Worm (Caenorhabditis elegans) whole organism, mixed stage, embryonic: ENCODE measurements around the gene bkip-1.

Source experiments
- ceh-43 ChIP-seq: fragments of 200-800 bp; sonication (Bioruptor generic); optimal IDR thresholded peaks from 2 replicates; lab custom pipeline; 2018; ENCODE audit warnings: mild to moderate bottlenecking, missing genetic modification characterization, moderate library complexity, missing compliant biosample characterization
- ceh-83 ChIP-seq: fragments of 200-800 bp; sonication (Bioruptor generic); optimal IDR thresholded peaks from 2 replicates; lab custom pipeline; 2018; ENCODE audit warnings: mild to moderate bottlenecking, missing genetic modification characterization, missing compliant biosample characterization
- hlh-1 ChIP-seq: fragments of 150-350 bp; optimal IDR thresholded peaks from 2 replicates; lab custom pipeline; 2014; ENCODE audit warnings: missing biosample characterization, missing genetic modification reagents, missing genetic modification characterization
- snpc-4 ChIP-seq: fragments of 150-350 bp; optimal IDR thresholded peaks from 2 replicates; lab custom pipeline; 2014; ENCODE audit warnings: missing biosample characterization, missing genetic modification characterization
- unc-39 ChIP-seq: fragments of 150-350 bp; optimal IDR thresholded peaks from 2 replicates; lab custom pipeline; 2014; ENCODE audit warnings: missing biosample characterization, missing genetic modification characterization

DNA sequence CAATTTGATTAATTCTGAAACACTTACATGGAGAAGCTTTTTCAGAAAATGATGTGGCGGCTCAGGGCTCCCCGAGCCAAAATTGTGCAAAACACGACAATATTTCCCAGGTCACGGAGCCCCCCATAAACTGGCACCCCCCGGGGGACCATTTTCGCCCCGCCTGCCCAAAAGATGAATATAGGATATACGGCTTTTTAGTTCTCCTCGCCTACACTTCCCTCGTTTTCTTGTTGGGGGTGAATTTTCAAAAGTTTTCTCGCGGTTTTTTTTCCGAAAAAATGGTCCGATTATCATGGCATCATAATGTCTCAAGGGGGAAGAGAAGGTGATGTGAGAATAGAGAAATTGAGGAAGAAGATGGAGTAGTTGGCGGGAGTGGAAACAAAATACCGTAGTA is 21.0 kb downstream of the bkip-1 start, which contains the start of gene K09E4.4:
- TF ChIP-seq ceh-43 (GFP tag; lab: Kevin White, UChicago) (no peak), ceh-83 (GFP tag; lab: Kevin White, UChicago) (no peak), hlh-1 (tag; lab: Kevin White, UChicago) (no peak), unc-39 (no peak), snpc-4 (no peak)
